Worm (Caenorhabditis elegans) whole organism, L1 larva: Measurements from ENCODE around the gene F49E10.2.

Experiments
- C04F5.9 ChIP-seq: sonication (generic microtip); optimal IDR thresholded peaks from 2 replicates; lab custom pipeline; 2016; ENCODE audit warnings: missing genetic modification characterization, missing compliant biosample characterization
- C34B4.2 ChIP-seq: sonication (generic microtip); optimal IDR thresholded peaks from 2 replicates; lab custom pipeline; 2017; ENCODE audit warnings: mild to moderate bottlenecking, missing genetic modification characterization, missing compliant biosample characterization
- Y116A8C.19 ChIP-seq: sonication (generic microtip); optimal IDR thresholded peaks from 2 replicates; lab custom pipeline; 2016; ENCODE audit warnings: missing compliant biosample characterization, missing genetic modification characterization, borderline replicate concordance
- aly-2 ChIP-seq: fragments of 150-350 bp; optimal IDR thresholded peaks from 2 replicates; lab custom pipeline; 2014; ENCODE audit warnings: missing biosample characterization, missing genetic modification characterization
- ceh-90 ChIP-seq: sonication (generic microtip); optimal IDR thresholded peaks from 2 replicates; lab custom pipeline; 2016; ENCODE audit warnings: missing genetic modification characterization, missing compliant biosample characterization
- ces-1 ChIP-seq: fragments of 150-350 bp; optimal IDR thresholded peaks from 2 replicates; lab custom pipeline; 2014; ENCODE audit warnings: missing biosample characterization, missing genetic modification reagents, missing genetic modification characterization
- dpl-1 ChIP-seq, 3 experiments: fragments of 150-350 bp in 2 of 3; sonication (generic microtip) in 1 of 3; optimal IDR thresholded peaks; 2 replicates each; lab custom pipeline; 2014 to 2017; ENCODE audit warnings: missing biosample characterization in 3 of 3, missing genetic modification characterization in 3 of 3, missing genetic modification reagents in 3 of 3
- dsc-1 ChIP-seq: sonication (generic microtip); optimal IDR thresholded peaks from 2 replicates; lab custom pipeline; 2016; ENCODE audit warnings: mild to moderate bottlenecking, missing genetic modification characterization, missing compliant biosample characterization
- efl-1 ChIP-seq, 4 experiments: fragments of 150-350 bp; optimal IDR thresholded peaks in 3 of 4; peaks in 1 of 4; 1 replicate in 1 of 4; 2 replicates in 3 of 4; lab custom pipeline; 2014; ENCODE audit warnings: missing biosample characterization in 2 of 4, missing genetic modification characterization in 2 of 4, missing genetic modification reagents in 2 of 4
- efl-3 ChIP-seq: fragments of 200-800 bp; sonication (Bioruptor generic); optimal IDR thresholded peaks from 2 replicates; lab custom pipeline; 2018; ENCODE audit warnings: mild to moderate bottlenecking, missing genetic modification characterization, missing compliant biosample characterization
- fkh-4 ChIP-seq: sonication (generic microtip); optimal IDR thresholded peaks from 2 replicates; lab custom pipeline; 2016; ENCODE audit warnings: missing compliant biosample characterization, missing genetic modification characterization, borderline replicate concordance
- fkh-8 ChIP-seq: sonication (generic microtip); optimal IDR thresholded peaks from 2 replicates; lab custom pipeline; 2016; ENCODE audit warnings: mild to moderate bottlenecking, missing genetic modification characterization, missing compliant biosample characterization
- irx-1 ChIP-seq: sonication (generic microtip); optimal IDR thresholded peaks from 2 replicates; lab custom pipeline; 2016; ENCODE audit warnings: missing genetic modification characterization, missing compliant biosample characterization
- jun-1 ChIP-seq: fragments of 150-350 bp; optimal IDR thresholded peaks from 2 replicates; lab custom pipeline; 2014; ENCODE audit warnings: missing biosample characterization, missing genetic modification reagents, missing genetic modification characterization
- lin-13 ChIP-seq: fragments of 150-350 bp; optimal IDR thresholded peaks from 2 replicates; lab custom pipeline; 2014; ENCODE audit warnings: missing biosample characterization, missing genetic modification reagents, missing genetic modification characterization
- lin-14 ChIP-seq: fragments of 200-800 bp; sonication (Bioruptor generic); optimal IDR thresholded peaks from 2 replicates; lab custom pipeline; 2018; ENCODE audit warnings: mild to moderate bottlenecking, missing genetic modification characterization, moderate library complexity, missing compliant biosample characterization
- lin-39 ChIP-seq: fragments of 150-350 bp; optimal IDR thresholded peaks from 2 replicates; lab custom pipeline; 2014; ENCODE audit warnings: missing biosample characterization, missing genetic modification reagents, missing genetic modification characterization
- lir-3 ChIP-seq: sonication (generic microtip); optimal IDR thresholded peaks from 2 replicates; lab custom pipeline; 2016; ENCODE audit warnings: mild to moderate bottlenecking, missing genetic modification characterization, moderate library complexity, missing compliant biosample characterization; ENCODE audit not compliant: poor library complexity
- mdl-1 ChIP-seq, 2 experiments: fragments of 150-350 bp; optimal IDR thresholded peaks; 2 replicates each; lab custom pipeline; 2014 to 2017; ENCODE audit warnings: missing biosample characterization in 2 of 2, missing genetic modification characterization in 2 of 2, inconsistent platforms in 1 of 2
- mef-2 ChIP-seq: fragments of 150-350 bp; optimal IDR thresholded peaks from 2 replicates; lab custom pipeline; 2014; ENCODE audit warnings: missing biosample characterization, missing genetic modification characterization
- nhr-11 ChIP-seq: fragments of 150-350 bp; optimal IDR thresholded peaks from 2 replicates; lab custom pipeline; 2014; ENCODE audit warnings: missing biosample characterization, missing genetic modification characterization
- nhr-12 ChIP-seq: sonication (generic microtip); optimal IDR thresholded peaks from 2 replicates; lab custom pipeline; 2017; ENCODE audit warnings: missing biosample characterization, missing genetic modification characterization
- nhr-71 ChIP-seq: sonication (generic microtip); optimal IDR thresholded peaks from 2 replicates; lab custom pipeline; 2016; ENCODE audit warnings: mild to moderate bottlenecking, missing genetic modification characterization, moderate library complexity, missing compliant biosample characterization
- nhr-84 ChIP-seq: sonication (generic microtip); optimal IDR thresholded peaks from 2 replicates; lab custom pipeline; 2017; ENCODE audit warnings: missing biosample characterization, missing genetic modification characterization
- nhr-90 ChIP-seq: sonication (generic microtip); optimal IDR thresholded peaks from 2 replicates; lab custom pipeline; 2016; ENCODE audit warnings: mild to moderate bottlenecking, missing genetic modification characterization, missing compliant biosample characterization; ENCODE audit not compliant: poor library complexity
- pax-3 ChIP-seq: fragments of 200-800 bp; sonication (Bioruptor generic); optimal IDR thresholded peaks from 2 replicates; lab custom pipeline; 2018; ENCODE audit warnings: mild to moderate bottlenecking, missing genetic modification characterization, moderate library complexity, missing compliant biosample characterization
- pqm-1 ChIP-seq: sonication (generic microtip); optimal IDR thresholded peaks from 3 replicates; lab custom pipeline; 2017; ENCODE audit warnings: missing biosample characterization, missing genetic modification characterization
- snu-23 ChIP-seq: sonication (generic microtip); optimal IDR thresholded peaks from 2 replicates; lab custom pipeline; 2016; ENCODE audit warnings: missing genetic modification characterization, missing compliant biosample characterization
- sup-37 ChIP-seq: fragments of 200-800 bp; sonication (Bioruptor generic); optimal IDR thresholded peaks from 2 replicates; lab custom pipeline; 2018; ENCODE audit warnings: mild to moderate bottlenecking, missing genetic modification characterization, missing compliant biosample characterization
- swsn-7 ChIP-seq: sonication (generic microtip); optimal IDR thresholded peaks from 2 replicates; lab custom pipeline; 2016; ENCODE audit warnings: missing genetic modification characterization, missing compliant biosample characterization
- tbx-2 ChIP-seq: sonication (generic microtip); optimal IDR thresholded peaks from 2 replicates; lab custom pipeline; 2016; ENCODE audit warnings: missing genetic modification characterization, missing compliant biosample characterization
- unc-86 ChIP-seq: sonication (generic microtip); optimal IDR thresholded peaks from 2 replicates; lab custom pipeline; 2016; ENCODE audit warnings: missing genetic modification characterization, missing compliant biosample characterization
- unc-98 ChIP-seq: fragments of 200-800 bp; sonication (Bioruptor generic); IDR thresholded peaks from 2 replicates; pipeline ENCODE4 v1.3.6; 2022; ENCODE audit warnings: missing genetic modification characterization, missing compliant biosample characterization
- xbp-1 ChIP-seq: sonication (generic microtip); optimal IDR thresholded peaks from 2 replicates; lab custom pipeline; 2016; ENCODE audit warnings: missing genetic modification characterization, missing compliant biosample characterization

F49E10.2 gene

ce11 chrX:5896001-5896400 lies 5.8 kb downstream of the F49E10.2 start (continued):
- TF ChIP-seq jun-1: no peak
- TF ChIP-seq nhr-12: no peak
- no peak for TF ChIP-seq nhr-84
- TF ChIP-seq lir-3 (tag; lab: Kevin White, UChicago): no peak
- TF ChIP-seq dsc-1 (tag; lab: Kevin White, UChicago): no peak
- no peak for TF ChIP-seq irx-1 (tag; lab: Kevin White, UChicago)
- no peak for TF ChIP-seq ceh-90
- TF ChIP-seq mdl-1 (tag; optimal IDR thresholded peaks at IDR 0.05; lab: Kevin White, UChicago): no peak
- peak; percentile 32 for TF ChIP-seq unc-86 (tag; lab: Kevin White, UChicago)
- TF ChIP-seq nhr-71 (tag; lab: Kevin White, UChicago): peak; percentile 14
- no peak for TF ChIP-seq mef-2 (tag; lab: Kevin White, UChicago)

DNA sequence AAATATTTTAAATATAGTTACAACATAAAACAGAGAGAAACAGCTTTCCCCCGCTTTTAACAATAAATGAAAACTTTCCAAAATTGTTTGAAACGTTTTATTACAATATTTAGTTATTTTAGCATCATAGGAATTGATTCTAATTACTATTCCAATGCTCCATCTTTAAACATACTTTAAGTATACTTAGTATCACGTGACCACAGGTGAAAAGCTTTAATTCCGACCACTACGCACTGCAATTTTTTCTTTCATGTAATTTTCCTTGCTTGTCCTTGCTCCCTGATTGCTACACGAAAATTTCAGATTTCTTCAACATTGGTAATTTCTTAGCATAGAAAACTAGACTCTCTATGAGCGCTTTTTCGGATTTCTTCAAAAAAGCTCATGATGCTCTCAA lies 6.9 kb downstream of the F49E10.2 start, which contains the start of gene tbc-16:
Gene tbc-16, plus strand, starts transcription at position 301 of the 400 bp plus-strand sequence.
- TF ChIP-seq unc-98 (GFP tag; lab: Robert Waterston, UW) (no peak), nhr-90 (tag; lab: Kevin White, UChicago) (no peak), aly-2 (tag; lab: Kevin White, UChicago) (no peak), swsn-7 (tag; lab: Kevin White, UChicago) (no peak)

DNA sequence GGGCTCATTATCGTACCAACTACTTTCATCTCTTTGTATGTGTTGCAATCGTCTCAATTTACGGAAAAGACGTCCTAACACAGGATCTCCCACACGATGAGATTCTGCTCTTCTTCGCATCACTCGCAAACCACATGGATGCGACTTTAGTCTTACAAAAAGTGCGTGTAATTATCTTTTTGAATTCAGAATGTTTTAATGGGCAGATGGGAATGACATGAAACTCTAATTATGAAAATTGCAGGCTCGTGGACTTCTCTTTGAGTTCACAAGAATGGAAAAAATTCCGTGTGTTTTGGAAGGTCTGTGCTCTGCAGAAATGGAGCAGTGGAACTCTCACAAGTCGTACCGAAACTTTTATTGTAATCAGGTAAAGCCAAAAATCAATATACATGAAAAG lies 11.3 kb downstream of the F49E10.2 start:
- TF ChIP-seq Y116A8C.19 (no peak), efl-1 (optimal IDR thresholded peaks at IDR 0.05; lab: Kevin White, UChicago) (no peak), efl-1 (GFP tag; optimal IDR thresholded peaks at IDR 0.05 in 1 of 2; lab: Kevin White, UChicago) (peak in 1 of 2 experiments; percentile 83)

DNA sequence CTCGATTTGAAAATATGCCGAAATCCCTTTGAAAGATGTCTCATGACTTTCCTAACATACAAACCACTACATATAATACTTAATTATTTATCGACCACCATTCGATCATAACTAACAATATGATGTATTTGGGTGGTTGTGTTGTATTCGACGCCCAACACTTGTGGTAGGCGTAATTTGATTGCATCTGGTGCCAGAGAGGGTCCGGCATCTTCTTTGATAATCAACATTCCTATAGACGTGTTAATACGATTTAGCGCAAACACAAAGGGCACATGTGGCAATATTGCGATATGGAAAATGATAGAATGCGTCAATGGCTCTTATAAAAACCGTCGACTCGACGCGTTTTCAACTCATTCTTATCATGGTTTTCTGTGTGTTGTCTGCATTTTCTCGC lies 13.7 kb downstream of the F49E10.2 start:
- TF ChIP-seq snu-23 (GFP tag; lab: Kevin White, UChicago) (no peak), lin-14 (GFP tag; lab: Kevin White, UChicago) (peak; percentile 15)

DNA sequence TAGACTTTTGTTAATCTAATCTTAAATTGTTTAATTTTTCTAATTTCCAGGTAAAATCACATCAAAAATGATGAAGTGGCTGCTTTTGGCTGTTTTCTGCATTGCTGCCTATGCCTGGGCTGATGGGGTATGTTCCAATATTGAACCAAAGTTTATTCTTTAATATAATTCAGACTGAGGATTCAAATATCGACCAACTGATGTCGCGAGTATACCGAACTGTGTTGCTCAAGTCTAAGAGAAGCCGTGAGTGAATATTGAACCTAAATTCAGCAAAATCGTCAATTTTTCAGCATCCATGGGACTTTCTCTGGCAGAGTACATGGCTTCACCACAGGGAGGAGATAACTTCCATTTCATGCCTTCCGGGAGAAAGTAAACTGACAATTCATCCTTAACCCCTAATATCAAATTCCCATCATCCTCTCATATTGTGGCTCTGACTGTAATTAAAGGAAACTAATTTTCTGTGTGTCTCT lies 14.5 kb downstream of the F49E10.2 start, which contains the start of gene nlp-49:
Gene nlp-49, plus strand, starts transcription at position 51 of the 479 bp plus-strand sequence.
- TF ChIP-seq unc-86 (tag; lab: Kevin White, UChicago) (no peak), nhr-71 (tag; lab: Kevin White, UChicago) (no peak), tbx-2 (no peak), sup-37 (GFP tag; lab: Kevin White, UChicago) (no peak), lin-39 (tag; lab: Kevin White, UChicago) (no peak), fkh-8 (tag; lab: Kevin White, UChicago) (no peak), lin-13 (GFP tag; lab: Kevin White, UChicago) (no peak), pqm-1 (tag; lab: Kevin White, UChicago) (no peak), nhr-11 (tag; lab: Kevin White, UChicago) (no peak), pax-3 (no peak), efl-3 (GFP tag; lab: Kevin White, UChicago) (no peak), xbp-1 (tag; lab: Kevin White, UChicago) (no peak), ces-1 (no peak), C34B4.2 (no peak), dpl-1 (GFP tag; optimal IDR thresholded peaks at IDR 0.05; lab: Kevin White, UChicago) (no peak), fkh-4 (tag; lab: Kevin White, UChicago) (no peak), C04F5.9 (tag; lab: Kevin White, UChicago) (no peak)
- TF ChIP-seq, all 84 proteins: peak for 0
